Worm (Caenorhabditis elegans) whole organism, young adult: ENCODE measurements around the gene plk-3.
A peak's percentile ranks its signal among the peaks of the same experiment; 100 is the strongest.

ENCODE experiments used
- B0019.2 ChIP-seq: fragments of 200-800 bp; sonication (Bioruptor generic); conservative IDR thresholded peaks from 2 replicates; pipeline ENCODE4 v1.3.6; 2022; ENCODE audit warnings: missing genetic modification reagents, missing genetic modification characterization, missing compliant biosample characterization
- B0336.3 ChIP-seq: fragments of 200-800 bp; sonication (Bioruptor generic); IDR thresholded peaks from 2 replicates; pipeline ENCODE4 v1.3.6; 2022; ENCODE audit warnings: missing genetic modification characterization, missing compliant biosample characterization
- D2030.7 ChIP-seq: fragments of 200-800 bp; sonication (Bioruptor generic); IDR thresholded peaks from 2 replicates; pipeline ENCODE4 v1.3.6; 2022; ENCODE audit warnings: missing genetic modification reagents, missing genetic modification characterization, missing compliant biosample characterization
- F33H1.4 ChIP-seq: fragments of 200-800 bp; sonication (Bioruptor generic); IDR thresholded peaks from 2 replicates; pipeline ENCODE4 v1.3.6; 2022; ENCODE audit warnings: missing genetic modification reagents, missing genetic modification characterization, missing compliant biosample characterization
- F39B2.1 ChIP-seq: fragments of 200-800 bp; sonication (Bioruptor generic); IDR thresholded peaks from 2 replicates; pipeline ENCODE4 v1.3.6; 2022; ENCODE audit warnings: missing genetic modification reagents, missing genetic modification characterization, missing compliant biosample characterization
- F49E8.2 ChIP-seq: sonication (generic microtip); optimal IDR thresholded peaks from 3 replicates; lab custom pipeline; 2017; ENCODE audit warnings: missing genetic modification characterization, mild to moderate bottlenecking, missing compliant biosample characterization, antibody characterized with exemption, moderate library complexity; ENCODE audit not compliant: insufficient read depth
- F57A8.1 ChIP-seq: fragments of 200-800 bp; sonication (Bioruptor generic); optimal IDR thresholded peaks from 2 replicates; lab custom pipeline; 2018; ENCODE audit warnings: mild to moderate bottlenecking, missing genetic modification characterization, moderate library complexity, missing compliant biosample characterization
- F57C9.4 ChIP-seq: sonication (generic microtip); optimal IDR thresholded peaks from 2 replicates; lab custom pipeline; 2017; ENCODE audit warnings: mild to moderate bottlenecking, missing genetic modification characterization, missing compliant biosample characterization
- Y53F4B.3 ChIP-seq: fragments of 200-800 bp; sonication (Bioruptor generic); IDR thresholded peaks from 2 replicates; pipeline ENCODE4 v1.3.6; 2022; ENCODE audit warnings: missing genetic modification reagents, missing genetic modification characterization, missing compliant biosample characterization
- Y53G8AR.9 ChIP-seq: fragments of 200-800 bp; sonication (Bioruptor generic); conservative IDR thresholded peaks from 2 replicates; pipeline ENCODE4 v1.3.6; 2022; ENCODE audit warnings: missing genetic modification reagents, missing genetic modification characterization, missing compliant biosample characterization
- Y56A3A.18 ChIP-seq: fragments of 200-800 bp; sonication (Bioruptor generic); IDR thresholded peaks from 2 replicates; pipeline ENCODE4 v1.3.6; 2022; ENCODE audit warnings: missing genetic modification reagents, missing genetic modification characterization, missing compliant biosample characterization
- Y67H2A.10 ChIP-seq: fragments of 200-800 bp; sonication (Bioruptor generic); conservative IDR thresholded peaks from 2 replicates; pipeline ENCODE4 v1.3.6; 2022; ENCODE audit warnings: missing genetic modification reagents, missing genetic modification characterization, missing compliant biosample characterization
- aptf-3 ChIP-seq: fragments of 200-800 bp; sonication (Bioruptor generic); IDR thresholded peaks from 2 replicates; pipeline ENCODE4 v1.3.6; 2022; ENCODE audit warnings: missing genetic modification characterization, missing compliant biosample characterization
- atf-7 ChIP-seq: sonication (generic microtip); optimal IDR thresholded peaks from 2 replicates; lab custom pipeline; 2017; ENCODE audit warnings: mild to moderate bottlenecking, missing genetic modification characterization, missing compliant biosample characterization
- athp-1 ChIP-seq: sonication (generic microtip); optimal IDR thresholded peaks from 2 replicates; lab custom pipeline; 2017; ENCODE audit warnings: mild to moderate bottlenecking, missing genetic modification characterization, missing compliant biosample characterization
- attf-3 ChIP-seq: fragments of 200-800 bp; sonication (Bioruptor generic); conservative IDR thresholded peaks from 2 replicates; pipeline ENCODE4 v1.3.6; 2022; ENCODE audit warnings: missing genetic modification reagents, missing genetic modification characterization, missing compliant biosample characterization
- bed-2 ChIP-seq: fragments of 200-800 bp; sonication (Bioruptor generic); IDR thresholded peaks from 2 replicates; pipeline ENCODE4 v1.3.6; 2022; ENCODE audit warnings: missing genetic modification reagents, missing genetic modification characterization, missing compliant biosample characterization
- ceh-27 ChIP-seq: fragments of 200-800 bp; sonication (Bioruptor generic); optimal IDR thresholded peaks from 2 replicates; lab custom pipeline; 2018; ENCODE audit warnings: mild to moderate bottlenecking, missing genetic modification characterization, moderate library complexity, missing compliant biosample characterization
- ceh-40 ChIP-seq: fragments of 200-800 bp; sonication (Bioruptor generic); IDR thresholded peaks from 2 replicates; pipeline ENCODE4 v1.3.6; 2022; ENCODE audit warnings: missing genetic modification characterization, missing compliant biosample characterization
- ceh-58 ChIP-seq: fragments of 200-800 bp; sonication (Bioruptor generic); IDR thresholded peaks from 2 replicates; pipeline ENCODE4 v1.3.6; 2022; ENCODE audit warnings: missing genetic modification characterization, missing compliant biosample characterization
- ceh-79 ChIP-seq: sonication (generic microtip); optimal IDR thresholded peaks from 2 replicates; lab custom pipeline; 2017; ENCODE audit warnings: mild to moderate bottlenecking, missing genetic modification characterization, missing compliant biosample characterization
- ceh-91 ChIP-seq: fragments of 200-800 bp; sonication (Bioruptor generic); IDR thresholded peaks from 2 replicates; pipeline ENCODE4 v1.3.6; 2022; ENCODE audit warnings: missing genetic modification reagents, missing genetic modification characterization, missing compliant biosample characterization
- dox-1 ChIP-seq: fragments of 200-800 bp; sonication (Bioruptor generic); IDR thresholded peaks from 2 replicates; pipeline ENCODE4 v1.3.6; 2022; ENCODE audit warnings: missing genetic modification reagents, missing genetic modification characterization, missing compliant biosample characterization
- dpff-1 ChIP-seq: sonication (generic microtip); optimal IDR thresholded peaks from 2 replicates; lab custom pipeline; 2017; ENCODE audit warnings: mild to moderate bottlenecking, missing genetic modification characterization, missing compliant biosample characterization
- dpl-1 ChIP-seq: fragments of 150-350 bp; optimal IDR thresholded peaks from 2 replicates; lab custom pipeline; 2014; ENCODE audit warnings: missing biosample characterization, missing genetic modification reagents, missing genetic modification characterization
- egrh-3 ChIP-seq: fragments of 200-800 bp; sonication (Bioruptor generic); IDR thresholded peaks from 2 replicates; pipeline ENCODE4 v1.3.6; 2022; ENCODE audit warnings: missing genetic modification reagents, missing genetic modification characterization, missing compliant biosample characterization
- ekl-4 ChIP-seq: fragments of 200-800 bp; sonication (Bioruptor generic); IDR thresholded peaks from 2 replicates; pipeline ENCODE4 v1.3.6; 2022; ENCODE audit warnings: missing genetic modification reagents, missing genetic modification characterization, missing compliant biosample characterization
- ets-4 ChIP-seq: fragments of 200-800 bp; sonication (Bioruptor generic); optimal IDR thresholded peaks from 2 replicates; lab custom pipeline; 2018; ENCODE audit warnings: mild to moderate bottlenecking, missing genetic modification characterization, missing compliant biosample characterization
- hmg-1.2 ChIP-seq: fragments of 200-800 bp; sonication (Bioruptor generic); IDR thresholded peaks from 2 replicates; pipeline ENCODE4 v1.3.6; 2022; ENCODE audit warnings: missing genetic modification reagents, missing genetic modification characterization, missing compliant biosample characterization
- hrde-1 ChIP-seq: sonication (generic microtip); optimal IDR thresholded peaks from 2 replicates; lab custom pipeline; 2016; ENCODE audit warnings: missing genetic modification characterization, mild to moderate bottlenecking, missing compliant biosample characterization, moderate library complexity, missing genotype, missing genetic modification reagents, borderline replicate concordance
- hsf-1 ChIP-seq: fragments of 200-800 bp; sonication (Bioruptor generic); IDR thresholded peaks from 2 replicates; pipeline ENCODE4 v1.3.6; 2022; ENCODE audit warnings: missing genetic modification reagents, missing genetic modification characterization, missing compliant biosample characterization
- lag-1 ChIP-seq: fragments of 200-800 bp; sonication (Bioruptor generic); IDR thresholded peaks from 2 replicates; pipeline ENCODE4 v1.3.6; 2022; ENCODE audit warnings: missing genetic modification reagents, missing genetic modification characterization, missing compliant biosample characterization
- let-607 ChIP-seq, 2 experiments: fragments of 200-800 bp in 1 of 2; sonication (Bioruptor generic) in 1 of 2; sonication (generic microtip) in 1 of 2; optimal IDR thresholded peaks; 2 replicates each; lab custom pipeline; 2016 to 2018; ENCODE audit warnings: mild to moderate bottlenecking in 2 of 2, missing compliant biosample characterization in 2 of 2, missing genetic modification characterization in 2 of 2, moderate library complexity in 2 of 2, missing genotype in 1 of 2
- lin-35 ChIP-seq, 3 experiments: fragments of 150-350 bp in 2 of 3; sonication (generic microtip) in 1 of 3; optimal IDR thresholded peaks; 2 replicates each; lab custom pipeline; 2014 to 2018; ENCODE audit warnings: missing biosample characterization in 3 of 3, missing genetic modification characterization in 3 of 3, missing genetic modification reagents in 3 of 3
- madf-10 ChIP-seq: sonication (generic microtip); optimal IDR thresholded peaks from 2 replicates; lab custom pipeline; 2016; ENCODE audit warnings: mild to moderate bottlenecking, missing genetic modification characterization, missing compliant biosample characterization
- madf-3 ChIP-seq: fragments of 200-800 bp; sonication (Bioruptor generic); IDR thresholded peaks from 2 replicates; pipeline ENCODE4 v1.3.6; 2022; ENCODE audit warnings: missing genetic modification reagents, missing genetic modification characterization, missing compliant biosample characterization
- madf-6 ChIP-seq: fragments of 200-800 bp; sonication (Bioruptor generic); IDR thresholded peaks from 2 replicates; pipeline ENCODE4 v1.3.6; 2022; ENCODE audit warnings: missing genetic modification reagents, missing genetic modification characterization, missing compliant biosample characterization
- mcd-1 ChIP-seq: fragments of 200-800 bp; sonication (Bioruptor generic); IDR thresholded peaks from 2 replicates; pipeline ENCODE4 v1.3.6; 2022; ENCODE audit warnings: missing genetic modification reagents, missing genetic modification characterization, missing compliant biosample characterization
- nfya-1 ChIP-seq: sonication (generic microtip); optimal IDR thresholded peaks from 2 replicates; lab custom pipeline; 2017; ENCODE audit warnings: antibody characterized with exemption, missing compliant biosample characterization, missing genetic modification characterization, borderline replicate concordance; ENCODE audit not compliant: insufficient read depth
- nfya-2 ChIP-seq: fragments of 200-800 bp; sonication (Bioruptor generic); IDR thresholded peaks from 2 replicates; pipeline ENCODE4 v1.3.6; 2022; ENCODE audit warnings: missing genetic modification reagents, missing genetic modification characterization, missing compliant biosample characterization
- nhr-120 ChIP-seq: fragments of 200-800 bp; sonication (Bioruptor generic); IDR thresholded peaks from 2 replicates; pipeline ENCODE4 v1.3.6; 2022; ENCODE audit warnings: missing genetic modification characterization, missing compliant biosample characterization
- pha-4 ChIP-seq: fragments of 150-350 bp; sonication (generic microtip); optimal IDR thresholded peaks from 2 replicates; lab custom pipeline; 2014; ENCODE audit warnings: missing biosample characterization, missing genetic modification reagents, missing genetic modification characterization
- rcor-1 ChIP-seq: fragments of 200-800 bp; sonication (Bioruptor generic); IDR thresholded peaks from 2 replicates; pipeline ENCODE4 v1.3.6; 2022; ENCODE audit warnings: missing genetic modification reagents, missing genetic modification characterization, missing compliant biosample characterization
- snpc-1.1 ChIP-seq: sonication (generic microtip); optimal IDR thresholded peaks from 2 replicates; lab custom pipeline; 2017; ENCODE audit warnings: missing genetic modification characterization, mild to moderate bottlenecking, missing compliant biosample characterization, antibody characterized with exemption, moderate library complexity, missing genotype, missing genetic modification reagents; ENCODE audit not compliant: insufficient read depth
- snpc-4 ChIP-seq, 5 experiments: fragments of 150-350 bp in 1 of 5; sonication (generic microtip) in 4 of 5; optimal IDR thresholded peaks; 2 replicates each; lab custom pipeline; 2014 to 2018; ENCODE audit warnings: missing genetic modification characterization in 5 of 5, missing biosample characterization in 3 of 5, antibody characterized with exemption in 2 of 5, mild to moderate bottlenecking in 2 of 5, missing compliant biosample characterization in 2 of 5, missing genotype in 2 of 5, moderate library complexity in 2 of 5, missing genetic modification reagents in 1 of 5
- tbp1 ChIP-seq: fragments of 200-800 bp; sonication (Bioruptor generic); optimal IDR thresholded peaks from 2 replicates; lab custom pipeline; 2018; ENCODE audit warnings: mild to moderate bottlenecking, missing genetic modification characterization, missing compliant biosample characterization
- ztf-28 ChIP-seq: fragments of 200-800 bp; sonication (Bioruptor generic); IDR thresholded peaks from 2 replicates; pipeline ENCODE4 v1.3.6; 2022; ENCODE audit warnings: missing genetic modification reagents, missing genetic modification characterization, missing compliant biosample characterization

plk-3 gene

ce11 chrIV:7477697-7478096, 4.7 kb upstream of the plk-3 start (continued):
- TF ChIP-seq F33H1.4 (GFP tag; lab: Robert Waterston, UW) (peak; percentile 98), hrde-1 (peak; percentile 69), nhr-120 (no peak), D2030.7 (GFP tag; lab: Robert Waterston, UW) (peak; percentile 93), pha-4 (tag; lab: Kevin White, UChicago) (no peak), ets-4 (no peak), athp-1 (tag; lab: Kevin White, UChicago) (peak; percentile 37), dox-1 (peak; percentile 88), ceh-58 (GFP tag; lab: Robert Waterston, UW) (no peak), ceh-91 (GFP tag; lab: Robert Waterston, UW) (peak; percentile 92), nfya-2 (GFP tag; lab: Robert Waterston, UW) (no peak), dpl-1 (GFP tag; lab: Kevin White, UChicago) (peak; percentile 98), ceh-79 (no peak), Y56A3A.18 (no peak), B0019.2 (GFP tag; lab: Robert Waterston, UW) (peak; percentile 88), F39B2.1 (no peak), snpc-1.1 (peak; percentile 72), bed-2 (GFP tag; lab: Robert Waterston, UW) (no peak), ekl-4 (GFP tag; lab: Robert Waterston, UW) (peak; percentile 72), Y53G8AR.9 (GFP tag; lab: Robert Waterston, UW) (0 out of 2 replicates have a peak, but pooled peaks have one; percentile 42), let-607 (tag; optimal IDR thresholded peaks at IDR 0.05; lab: Kevin White, UChicago) (no peak), dpff-1 (tag; lab: Kevin White, UChicago) (no peak), ceh-27 (GFP tag; lab: Kevin White, UChicago) (no peak), ztf-28 (GFP tag; lab: Robert Waterston, UW) (peak; percentile 67; the same call in 1 of the 2 replicates), nfya-1 (tag; lab: Kevin White, UChicago) (no peak), F57A8.1 (no peak), lag-1 (no peak), F57C9.4 (no peak), Y53F4B.3 (GFP tag; lab: Robert Waterston, UW) (no peak), F49E8.2 (tag; lab: Kevin White, UChicago) (peak; percentile 84), aptf-3 (no peak), atf-7 (tag; lab: Kevin White, UChicago) (no peak), hsf-1 (GFP tag; lab: Robert Waterston, UW) (peak; percentile 73; the same call in 1 of the 2 replicates), egrh-3 (GFP tag; lab: Robert Waterston, UW) (no peak), rcor-1 (GFP tag; lab: Robert Waterston, UW) (peak; percentile 80), snpc-4 (GFP tag; optimal IDR thresholded peaks at IDR 0.05; lab: Kevin White, UChicago) (peak; percentile 77), snpc-4 (tag; optimal IDR thresholded peaks at IDR 0.05; lab: Kevin White, UChicago) (peak in 3 of 4 experiments; percentile 40 to 61 (median 41)), lin-35 (GFP tag; optimal IDR thresholded peaks at IDR 0.05; lab: Kevin White, UChicago) (peak in 2 of 3 experiments; percentile 25 to 64), madf-10 (tag; lab: Kevin White, UChicago) (no peak), hmg-1.2 (GFP tag; lab: Robert Waterston, UW) (peak; percentile 54), attf-3 (GFP tag; lab: Robert Waterston, UW) (no peak), Y67H2A.10 (GFP tag; lab: Robert Waterston, UW) (peak; percentile 56; the same call in 1 of the 2 replicates), ceh-40 (GFP tag; lab: Robert Waterston, UW) (no peak), madf-3 (GFP tag; lab: Robert Waterston, UW) (peak; percentile 89), madf-6 (GFP tag; lab: Robert Waterston, UW) (peak; percentile 99), B0336.3 (GFP tag; lab: Robert Waterston, UW) (0 out of 2 replicates have a peak, but pooled peaks have one; percentile 17), mcd-1 (GFP tag; lab: Robert Waterston, UW) (peak; percentile 54; the same call in 1 of the 2 replicates), tbp1 (peak; percentile 69)
